Fruit fly (Drosophila melanogaster): ENCODE data around the gene CDK2AP1.
A peak's percentile ranks its signal among the peaks of the same experiment; 100 is the strongest.

Gene CDK2AP1

dm6 chrX:11136587-11137512 is 809 bp upstream of the CDK2AP1 start, which contains the start of gene Klp10A (continued):
- TF ChIP-seq E2f1 (GFP tag; IDR thresholded peaks at IDR 0.05) (no peak), disco-r (GFP tag; optimal IDR thresholded peaks at IDR 0.05) (no peak), Sry-β (GFP tag; optimal IDR thresholded peaks at IDR 0.05) (peak; percentile 58), Pdp1 (GFP tag; optimal IDR thresholded peaks at IDR 0.05) (peak in 1 of 2 experiments; percentile 90), Ssrp (tag; optimal IDR thresholded peaks at IDR 0.05) (no peak), CG12071 (GFP tag; optimal IDR thresholded peaks at IDR 0.05) (no peak), CG13296 (GFP tag; optimal IDR thresholded peaks at IDR 0.05) (no peak), dm (GFP tag; optimal IDR thresholded peaks at IDR 0.05) (peak; percentile 0), CG17361 (GFP tag; IDR thresholded peaks at IDR 0.05) (peak; percentile 46; the same call in 1 of the 3 replicates), vnd (GFP tag; IDR thresholded peaks at IDR 0.05; ENCODE audit: partially characterized antibody) (no peak), pb (GFP tag; optimal IDR thresholded peaks at IDR 0.05) (no peak), CG8478 (optimal IDR thresholded peaks at IDR 0.05) (peak; percentile 75), Six4 (GFP tag; optimal IDR thresholded peaks at IDR 0.05) (no peak), pzg (GFP tag; optimal IDR thresholded peaks at IDR 0.05) (peak; percentile 24), CG7372 (GFP tag; IDR thresholded peaks at IDR 0.05) (no peak), CG13624 (GFP tag; optimal IDR thresholded peaks at IDR 0.05) (peak; percentile 2), gcm (GFP tag; optimal IDR thresholded peaks at IDR 0.05) (no peak), CG30403 (GFP tag; optimal IDR thresholded peaks at IDR 0.05) (peak; percentile 33), CG2129 (GFP tag; IDR thresholded peaks at IDR 0.05; ENCODE audit: partially characterized antibody) (no peak), dpn (GFP tag; optimal IDR thresholded peaks at IDR 0.05) (peak in 1 of 2 experiments; percentile 35), CG4617 (GFP tag; optimal IDR thresholded peaks at IDR 0.05; ENCODE audit: borderline replicate concordance) (peak; percentile 50), CG1603 (tag; optimal IDR thresholded peaks at IDR 0.05) (peak; percentile 31), HmgZ (tag; optimal IDR thresholded peaks at IDR 0.05) (peak; percentile 22), CG9932 (GFP tag; IDR thresholded peaks at IDR 0.05) (peak; percentile 54), Myb (GFP tag; optimal IDR thresholded peaks at IDR 0.05) (peak; percentile 93), CG4854 (GFP tag; optimal IDR thresholded peaks at IDR 0.05) (peak; percentile 1), Rfx (GFP tag; IDR thresholded peaks at IDR 0.05) (peak; percentile 44; the same call in 1 of the 2 replicates), crp (GFP tag; optimal IDR thresholded peaks at IDR 0.05) (peak in 1 of 2 experiments; percentile 76), dan (GFP tag; IDR thresholded peaks at IDR 0.05) (no peak), phol (tag; optimal IDR thresholded peaks at IDR 0.05) (peak; percentile 93), C15 (GFP tag; IDR thresholded peaks at IDR 0.05) (no peak), dimm (GFP tag; IDR thresholded peaks at IDR 0.05) (no peak), CG16815 (GFP tag; optimal IDR thresholded peaks at IDR 0.05) (no peak), org-1 (GFP tag; optimal IDR thresholded peaks at IDR 0.05) (no peak), ara (GFP tag; IDR thresholded peaks at IDR 0.05) (no peak), CG34224 (GFP tag; IDR thresholded peaks at IDR 0.05; ENCODE audit: partially characterized antibody) (no peak), CG3163 (GFP tag; optimal IDR thresholded peaks at IDR 0.05) (no peak), CG17186 (GFP tag; optimal IDR thresholded peaks at IDR 0.05) (peak; percentile 47), slbo (GFP tag; IDR thresholded peaks at IDR 0.05) (peak; percentile 58), HHEX (GFP tag; optimal IDR thresholded peaks at IDR 0.05) (peak; percentile 7), caup (GFP tag; optimal IDR thresholded peaks at IDR 0.05; ENCODE audit: severe bottlenecking) (peak; percentile 45), Side (GFP tag; optimal IDR thresholded peaks at IDR 0.05) (peak; percentile 18), chinmo (GFP tag; IDR thresholded peaks at IDR 0.05; ENCODE audit: partially characterized antibody) (0 out of 4 replicates have a peak, but pooled peaks have one; percentile 47), ase (GFP tag; IDR thresholded peaks at IDR 0.05) (no peak), tna (GFP tag; IDR thresholded peaks at IDR 0.05; ENCODE audit: partially characterized antibody) (no peak), E2f2 (GFP tag; IDR thresholded peaks at IDR 0.05) (peak; percentile 33), CG34376 (GFP tag; optimal IDR thresholded peaks at IDR 0.05) (no peak), ham (GFP tag; IDR thresholded peaks at IDR 0.05) (no peak)

Measured in whole organism, embryonic.